Worm (Caenorhabditis elegans) whole organism, L1 larva: ENCODE data around the gene T05G5.4.
A peak's percentile ranks its signal among the peaks of the same experiment; 100 is the strongest.

Source experiments
- C16A3.4 ChIP-seq: fragments of 150-350 bp; optimal IDR thresholded peaks from 2 replicates; lab custom pipeline; 2014; ENCODE audit warnings: missing biosample characterization, missing genetic modification characterization
- C34B4.2 ChIP-seq: sonication (generic microtip); optimal IDR thresholded peaks from 2 replicates; lab custom pipeline; 2017; ENCODE audit warnings: mild to moderate bottlenecking, missing genetic modification characterization, missing compliant biosample characterization
- F16B12.6 ChIP-seq: fragments of 150-350 bp; optimal IDR thresholded peaks from 2 replicates; lab custom pipeline; 2014; ENCODE audit warnings: missing biosample characterization, missing genetic modification characterization
- Y116A8C.19 ChIP-seq: sonication (generic microtip); optimal IDR thresholded peaks from 2 replicates; lab custom pipeline; 2016; ENCODE audit warnings: missing compliant biosample characterization, missing genetic modification characterization, borderline replicate concordance
- alr-1 ChIP-seq: fragments of 200-800 bp; sonication (Bioruptor generic); optimal IDR thresholded peaks from 2 replicates; lab custom pipeline; 2018; ENCODE audit warnings: borderline replicate concordance, mild to moderate bottlenecking, missing genetic modification characterization, missing compliant biosample characterization
- aly-2 ChIP-seq: fragments of 150-350 bp; optimal IDR thresholded peaks from 2 replicates; lab custom pipeline; 2014; ENCODE audit warnings: missing biosample characterization, missing genetic modification characterization
- blmp-1 ChIP-seq: fragments of 150-350 bp; optimal IDR thresholded peaks from 2 replicates; lab custom pipeline; 2014; ENCODE audit warnings: missing biosample characterization, missing genetic modification characterization
- ceh-63 ChIP-seq: fragments of 200-800 bp; sonication (Bioruptor generic); optimal IDR thresholded peaks from 2 replicates; lab custom pipeline; 2018; ENCODE audit warnings: mild to moderate bottlenecking, missing genetic modification characterization, missing compliant biosample characterization
- ceh-8 ChIP-seq: fragments of 200-800 bp; sonication (Bioruptor generic); optimal IDR thresholded peaks from 2 replicates; lab custom pipeline; 2018; ENCODE audit warnings: mild to moderate bottlenecking, missing genetic modification characterization, moderate library complexity, missing compliant biosample characterization
- ceh-82 ChIP-seq, 3 experiments: fragments of 150-350 bp in 1 of 3; sonication (generic microtip) in 2 of 3; optimal IDR thresholded peaks; 2 replicates each; lab custom pipeline; 2014 to 2017; ENCODE audit warnings: missing biosample characterization in 3 of 3, missing genetic modification characterization in 3 of 3
- ceh-88 ChIP-seq: fragments of 200-800 bp; sonication (Bioruptor generic); IDR thresholded peaks from 2 replicates; pipeline ENCODE4 v1.3.6; 2022; ENCODE audit warnings: missing genetic modification characterization, missing compliant biosample characterization
- dpl-1 ChIP-seq, 3 experiments: fragments of 150-350 bp in 2 of 3; sonication (generic microtip) in 1 of 3; optimal IDR thresholded peaks; 2 replicates each; lab custom pipeline; 2014 to 2017; ENCODE audit warnings: missing biosample characterization in 3 of 3, missing genetic modification characterization in 3 of 3, missing genetic modification reagents in 3 of 3
- dsc-1 ChIP-seq: sonication (generic microtip); optimal IDR thresholded peaks from 2 replicates; lab custom pipeline; 2016; ENCODE audit warnings: mild to moderate bottlenecking, missing genetic modification characterization, missing compliant biosample characterization
- efl-1 ChIP-seq, 4 experiments: fragments of 150-350 bp; optimal IDR thresholded peaks in 3 of 4; peaks in 1 of 4; 1 replicate in 1 of 4; 2 replicates in 3 of 4; lab custom pipeline; 2014; ENCODE audit warnings: missing biosample characterization in 2 of 4, missing genetic modification characterization in 2 of 4, missing genetic modification reagents in 2 of 4
- egl-13 ChIP-seq: sonication (generic microtip); optimal IDR thresholded peaks from 2 replicates; lab custom pipeline; 2016; ENCODE audit warnings: missing genotype, missing genetic modification reagents, missing genetic modification characterization, missing compliant biosample characterization
- egl-27 ChIP-seq, 2 experiments: fragments of 150-350 bp in 1 of 2; sonication (generic microtip); optimal IDR thresholded peaks; 3 replicates each; lab custom pipeline; 2017 to 2018; ENCODE audit warnings: missing biosample characterization in 2 of 2, missing genetic modification characterization in 2 of 2, missing genetic modification reagents in 2 of 2
- elt-2 ChIP-seq: sonication (generic microtip); optimal IDR thresholded peaks from 2 replicates; lab custom pipeline; 2016; ENCODE audit warnings: missing genetic modification characterization, mild to moderate bottlenecking, inconsistent platforms, missing compliant biosample characterization, missing genetic modification reagents
- elt-3 ChIP-seq, 6 experiments: fragments of 150-350 bp in 1 of 6; sonication (generic microtip); optimal IDR thresholded peaks; 2 replicates each; lab custom pipeline; 2017 to 2018; ENCODE audit warnings: missing biosample characterization in 6 of 6, missing genetic modification characterization in 6 of 6, inconsistent platforms in 1 of 6
- ets-5 ChIP-seq: fragments of 200-800 bp; sonication (Bioruptor generic); IDR thresholded peaks from 2 replicates; pipeline ENCODE4 v1.3.6; 2022; ENCODE audit warnings: missing genetic modification characterization, missing compliant biosample characterization
- fkh-8 ChIP-seq: sonication (generic microtip); optimal IDR thresholded peaks from 2 replicates; lab custom pipeline; 2016; ENCODE audit warnings: mild to moderate bottlenecking, missing genetic modification characterization, missing compliant biosample characterization
- fos-1 ChIP-seq: fragments of 150-350 bp; optimal IDR thresholded peaks from 2 replicates; lab custom pipeline; 2014; ENCODE audit warnings: missing biosample characterization, missing genetic modification characterization
- hpl-2 ChIP-seq: fragments of 150-350 bp; optimal IDR thresholded peaks from 2 replicates; lab custom pipeline; 2014; ENCODE audit warnings: missing biosample characterization, missing genetic modification reagents, missing genetic modification characterization
- irx-1 ChIP-seq: sonication (generic microtip); optimal IDR thresholded peaks from 2 replicates; lab custom pipeline; 2016; ENCODE audit warnings: missing genetic modification characterization, missing compliant biosample characterization
- jun-1 ChIP-seq: fragments of 150-350 bp; optimal IDR thresholded peaks from 2 replicates; lab custom pipeline; 2014; ENCODE audit warnings: missing biosample characterization, missing genetic modification reagents, missing genetic modification characterization
- lin-14 ChIP-seq: fragments of 200-800 bp; sonication (Bioruptor generic); optimal IDR thresholded peaks from 2 replicates; lab custom pipeline; 2018; ENCODE audit warnings: mild to moderate bottlenecking, missing genetic modification characterization, moderate library complexity, missing compliant biosample characterization
- lin-35 ChIP-seq, 2 experiments: fragments of 150-350 bp; optimal IDR thresholded peaks; 2 replicates each; lab custom pipeline; 2014; ENCODE audit warnings: missing biosample characterization in 2 of 2, missing genetic modification characterization in 2 of 2, missing genetic modification reagents in 2 of 2
- lir-3 ChIP-seq: sonication (generic microtip); optimal IDR thresholded peaks from 2 replicates; lab custom pipeline; 2016; ENCODE audit warnings: mild to moderate bottlenecking, missing genetic modification characterization, moderate library complexity, missing compliant biosample characterization; ENCODE audit not compliant: poor library complexity
- lsy-2 ChIP-seq, 2 experiments: fragments of 150-350 bp; optimal IDR thresholded peaks; 2 replicates each; lab custom pipeline; 2014; ENCODE audit warnings: missing biosample characterization in 2 of 2, missing genetic modification characterization in 2 of 2
- mef-2 ChIP-seq: fragments of 150-350 bp; optimal IDR thresholded peaks from 2 replicates; lab custom pipeline; 2014; ENCODE audit warnings: missing biosample characterization, missing genetic modification characterization
- nhr-19 ChIP-seq: fragments of 200-800 bp; sonication (Bioruptor generic); conservative IDR thresholded peaks from 2 replicates; pipeline ENCODE4 v1.3.6; 2022; ENCODE audit warnings: missing genetic modification characterization, missing compliant biosample characterization
- nhr-20 ChIP-seq: sonication (generic microtip); optimal IDR thresholded peaks from 2 replicates; lab custom pipeline; 2016; ENCODE audit warnings: mild to moderate bottlenecking, missing genetic modification characterization, missing compliant biosample characterization
- nhr-237 ChIP-seq: fragments of 150-350 bp; optimal IDR thresholded peaks from 2 replicates; lab custom pipeline; 2014; ENCODE audit warnings: missing biosample characterization, missing genetic modification characterization
- nhr-47 ChIP-seq: sonication (generic microtip); optimal IDR thresholded peaks from 2 replicates; lab custom pipeline; 2016; ENCODE audit warnings: mild to moderate bottlenecking, missing genetic modification characterization, moderate library complexity, missing compliant biosample characterization
- nhr-71 ChIP-seq: sonication (generic microtip); optimal IDR thresholded peaks from 2 replicates; lab custom pipeline; 2016; ENCODE audit warnings: mild to moderate bottlenecking, missing genetic modification characterization, moderate library complexity, missing compliant biosample characterization
- nhr-76 ChIP-seq: sonication (generic microtip); optimal IDR thresholded peaks from 2 replicates; lab custom pipeline; 2017; ENCODE audit warnings: missing biosample characterization, missing genetic modification characterization
- nhr-90 ChIP-seq: sonication (generic microtip); optimal IDR thresholded peaks from 2 replicates; lab custom pipeline; 2016; ENCODE audit warnings: mild to moderate bottlenecking, missing genetic modification characterization, missing compliant biosample characterization; ENCODE audit not compliant: poor library complexity
- pag-3 ChIP-seq: sonication (generic microtip); optimal IDR thresholded peaks from 2 replicates; lab custom pipeline; 2017; ENCODE audit warnings: missing genetic modification characterization, mild to moderate bottlenecking, missing compliant biosample characterization, antibody characterized with exemption, borderline replicate concordance; ENCODE audit not compliant: insufficient read depth
- rnt-1 ChIP-seq: sonication (generic microtip); optimal IDR thresholded peaks from 2 replicates; lab custom pipeline; 2016; ENCODE audit warnings: mild to moderate bottlenecking, missing genetic modification characterization, moderate library complexity, missing compliant biosample characterization
- skn-1 ChIP-seq: fragments of 150-350 bp; optimal IDR thresholded peaks from 2 replicates; lab custom pipeline; 2014; ENCODE audit warnings: missing biosample characterization, missing genetic modification characterization
- sox-4 ChIP-seq: sonication (generic microtip); optimal IDR thresholded peaks from 2 replicates; lab custom pipeline; 2016; ENCODE audit warnings: missing genetic modification characterization, missing compliant biosample characterization
- sptf-1 ChIP-seq: fragments of 150-350 bp; optimal IDR thresholded peaks from 2 replicates; lab custom pipeline; 2014; ENCODE audit warnings: missing biosample characterization, missing genetic modification characterization
- swsn-7 ChIP-seq: sonication (generic microtip); optimal IDR thresholded peaks from 2 replicates; lab custom pipeline; 2016; ENCODE audit warnings: missing genetic modification characterization, missing compliant biosample characterization
- unc-130 ChIP-seq: fragments of 150-350 bp; optimal IDR thresholded peaks from 2 replicates; lab custom pipeline; 2017; ENCODE audit warnings: missing biosample characterization, missing genetic modification characterization, inconsistent platforms
- unc-30 ChIP-seq: sonication (generic microtip); optimal IDR thresholded peaks from 2 replicates; lab custom pipeline; 2017; ENCODE audit warnings: missing biosample characterization, missing genetic modification characterization
- unc-98 ChIP-seq: fragments of 200-800 bp; sonication (Bioruptor generic); IDR thresholded peaks from 2 replicates; pipeline ENCODE4 v1.3.6; 2022; ENCODE audit warnings: missing genetic modification characterization, missing compliant biosample characterization
- xbp-1 ChIP-seq: sonication (generic microtip); optimal IDR thresholded peaks from 2 replicates; lab custom pipeline; 2016; ENCODE audit warnings: missing genetic modification characterization, missing compliant biosample characterization

Gene T05G5.4

ce11 chrIII:9772394-9772793, 23.7 kb downstream of the T05G5.4 start:
- TF ChIP-seq Y116A8C.19 (tag; lab: Kevin White, UChicago) (no peak), efl-1 (optimal IDR thresholded peaks at IDR 0.05; lab: Kevin White, UChicago) (no peak), efl-1 (GFP tag; optimal IDR thresholded peaks at IDR 0.05 in 1 of 2; lab: Kevin White, UChicago) (peak in 1 of 2 experiments; percentile 90)

ce11 chrIII:9775916-9776315, 27.2 kb downstream of the T05G5.4 start:
- TF ChIP-seq lsy-2 (tag; optimal IDR thresholded peaks at IDR 0.05; lab: Kevin White, UChicago) (peak in 1 of 2 experiments; percentile 27), lin-35 (GFP tag; optimal IDR thresholded peaks at IDR 0.05; lab: Kevin White, UChicago) (peak; percentile 59 to 90), nhr-76 (tag; lab: Kevin White, UChicago) (no peak), ets-5 (GFP tag; lab: Robert Waterston, UW) (no peak), rnt-1 (tag; lab: Kevin White, UChicago) (peak; percentile 9), lir-3 (tag; lab: Kevin White, UChicago) (peak; percentile 5), C34B4.2 (no peak), sptf-1 (no peak), irx-1 (tag; lab: Kevin White, UChicago) (no peak), dpl-1 (GFP tag; optimal IDR thresholded peaks at IDR 0.05; lab: Kevin White, UChicago) (peak; percentile 53 to 78 (median 66)), nhr-71 (tag; lab: Kevin White, UChicago) (peak; percentile 10), efl-1 (optimal IDR thresholded peaks at IDR 0.05; lab: Kevin White, UChicago) (peak in 1 of 2 experiments; percentile 81), efl-1 (GFP tag; optimal IDR thresholded peaks at IDR 0.05 in 1 of 2; lab: Kevin White, UChicago) (peak; percentile 73 to 98), nhr-47 (tag; lab: Kevin White, UChicago) (no peak)
- TF ChIP-seq, all 84 proteins: peak for 7

- TF ChIP-seq unc-130 (tag; lab: Kevin White, UChicago): no peak
- peak in 1 of 2 experiments; percentile 5 for TF ChIP-seq efl-1 (optimal IDR thresholded peaks at IDR 0.05; lab: Kevin White, UChicago)
- TF ChIP-seq efl-1 (GFP tag; optimal IDR thresholded peaks at IDR 0.05 in 1 of 2; lab: Kevin White, UChicago): no peak
- no peak for TF ChIP-seq swsn-7 (tag; lab: Kevin White, UChicago)
- no peak for TF ChIP-seq pag-3
- TF ChIP-seq egl-27 (tag; optimal IDR thresholded peaks at IDR 0.05; lab: Kevin White, UChicago): no peak
- TF ChIP-seq xbp-1 (tag; lab: Kevin White, UChicago): no peak
- TF ChIP-seq blmp-1 (tag; lab: Kevin White, UChicago): no peak
- no peak for TF ChIP-seq fos-1
- no peak for TF ChIP-seq nhr-19 (GFP tag; lab: Robert Waterston, UW)
- peak; percentile 53 for TF ChIP-seq lin-14
- TF ChIP-seq fkh-8: no peak
- TF ChIP-seq nhr-237 (tag; lab: Kevin White, UChicago): no peak
- no peak for TF ChIP-seq ceh-88
- TF ChIP-seq F16B12.6 (tag; lab: Kevin White, UChicago): no peak
- TF ChIP-seq nhr-20: no peak
- no peak for TF ChIP-seq ceh-8 (GFP tag; lab: Kevin White, UChicago)
- TF ChIP-seq aly-2 (tag; lab: Kevin White, UChicago): no peak
- no peak for TF ChIP-seq jun-1 (tag; lab: Kevin White, UChicago)
- no peak for TF ChIP-seq sox-4
- TF ChIP-seq irx-1 (tag; lab: Kevin White, UChicago): no peak
- no peak for TF ChIP-seq elt-2 (tag; lab: Kevin White, UChicago)
- no peak for TF ChIP-seq hpl-2 (GFP tag; lab: Kevin White, UChicago)
- peak in 1 of 3 experiments; percentile 30 for TF ChIP-seq ceh-82 (tag; optimal IDR thresholded peaks at IDR 0.05; lab: Kevin White, UChicago)
- TF ChIP-seq lsy-2 (tag; optimal IDR thresholded peaks at IDR 0.05; lab: Kevin White, UChicago): peak in 1 of 2 experiments; percentile 16
- no peak for TF ChIP-seq elt-3 (tag; optimal IDR thresholded peaks at IDR 0.05; lab: Kevin White, UChicago)
- TF ChIP-seq nhr-71 (tag; lab: Kevin White, UChicago): no peak
- no peak for TF ChIP-seq C16A3.4 (tag; lab: Kevin White, UChicago)
- TF ChIP-seq alr-1: no peak
- TF ChIP-seq dsc-1 (tag; lab: Kevin White, UChicago): no peak
- TF ChIP-seq skn-1 (tag; lab: Kevin White, UChicago): no peak
- no peak for TF ChIP-seq dpl-1 (GFP tag; optimal IDR thresholded peaks at IDR 0.05; lab: Kevin White, UChicago)
- TF ChIP-seq egl-13 (tag; lab: Kevin White, UChicago): no peak
- TF ChIP-seq unc-98 (GFP tag; lab: Robert Waterston, UW): no peak
- TF ChIP-seq nhr-90 (tag; lab: Kevin White, UChicago): no peak
- TF ChIP-seq mef-2 (tag; lab: Kevin White, UChicago): no peak
- TF ChIP-seq ceh-63 (GFP tag; lab: Kevin White, UChicago): no peak
- TF ChIP-seq unc-30 (tag; lab: Kevin White, UChicago): no peak
These were observed 27.6 kb downstream of the T05G5.4 start, which contains the start of gene usp-46 for ce11 chrIII:9776323-9776722. Gene usp-46 (plus strand): TSS chrIII:9776623.
